Fruit fly (Drosophila melanogaster) whole organism, prepupa: ENCODE data around the gene Os-C.
A peak's percentile ranks its signal among the peaks of the same experiment; 100 is the strongest.

Source experiments
- CG11294 ChIP-seq: fragments of 200-800 bp; sonication (Bioruptor generic); IDR thresholded peaks from 2 replicates; pipeline ENCODE4 v1.3.6; 2022; ENCODE audit warnings: missing biosample characterization, missing genetic modification characterization
- CG3919 ChIP-seq: fragments of 200-800 bp; sonication (Bioruptor generic); optimal IDR thresholded peaks from 3 replicates; lab custom pipeline; 2016; ENCODE audit warnings: missing biosample characterization, missing genetic modification characterization
- CG6808 ChIP-seq: fragments of 200-800 bp; sonication (Bioruptor generic); optimal IDR thresholded peaks from 3 replicates; lab custom pipeline; 2017; ENCODE audit warnings: missing biosample characterization, missing genetic modification characterization, mild to moderate bottlenecking, moderate library complexity, missing genetic modification reagents
- OdsH ChIP-seq: fragments of 200-800 bp; sonication (Bioruptor generic); optimal IDR thresholded peaks from 3 replicates; lab custom pipeline; 2016; ENCODE audit warnings: missing biosample characterization, missing genetic modification characterization
- cyc ChIP-seq: fragments of 200-800 bp; sonication (Bioruptor generic); optimal IDR thresholded peaks from 3 replicates; lab custom pipeline; 2016; ENCODE audit warnings: missing biosample characterization, missing genetic modification characterization

DNA sequence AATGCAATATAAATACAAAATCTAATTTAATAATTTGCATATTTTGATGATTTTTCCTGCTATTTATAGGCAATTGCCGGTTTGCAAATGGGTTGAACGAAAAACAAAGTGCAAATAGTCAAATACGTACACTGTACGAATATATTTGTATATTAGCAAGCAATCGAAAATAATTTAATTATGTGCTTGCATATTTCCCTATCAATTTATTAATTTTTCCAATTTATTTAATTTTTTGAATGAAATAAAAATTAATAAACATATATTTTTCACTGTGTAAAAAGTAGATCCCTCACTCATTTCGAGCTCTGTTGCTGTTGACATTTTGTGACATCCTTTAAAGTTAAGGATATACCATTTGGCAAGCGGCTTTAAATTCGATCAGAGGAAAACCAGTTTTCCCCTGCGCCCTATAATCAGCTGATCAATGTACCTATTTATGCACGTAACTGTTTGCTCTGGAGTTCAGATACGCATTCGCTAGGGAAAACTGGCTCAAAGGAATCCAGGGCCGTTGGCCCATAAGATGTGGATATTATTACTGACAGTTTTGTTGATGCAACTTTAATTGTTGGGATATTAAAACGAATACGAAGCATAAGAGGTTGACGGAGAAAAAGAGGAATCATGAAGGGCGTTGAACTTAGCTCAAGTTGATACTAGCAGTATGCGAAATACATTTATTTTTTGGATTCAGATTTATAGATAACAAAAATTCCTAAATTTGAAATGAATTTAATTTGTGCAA, 25.5 kb upstream of the Os-C start:
- peak; percentile 6 for TF ChIP-seq OdsH (GFP tag; lab: Kevin White, UChicago)
- peak; percentile 20 for TF ChIP-seq CG3919 (GFP tag; lab: Kevin White, UChicago)
- TF ChIP-seq cyc (GFP tag; lab: Kevin White, UChicago) = no peak
- no peak for TF ChIP-seq CG11294 (GFP tag; lab: Robert Waterston, UW)
- TF ChIP-seq CG6808 (GFP tag; lab: Kevin White, UChicago) = peak; percentile 49
